Worm (Caenorhabditis elegans) whole organism, L1 larva: Measurements from ENCODE around the gene Y53G8AL.4.

Experiments used
- Y116A8C.19 ChIP-seq: sonication (generic microtip); optimal IDR thresholded peaks from 2 replicates; lab custom pipeline; 2016; ENCODE audit warnings: missing compliant biosample characterization, missing genetic modification characterization, borderline replicate concordance
- aha-1 ChIP-seq: fragments of 150-350 bp; optimal IDR thresholded peaks from 2 replicates; lab custom pipeline; 2014; ENCODE audit warnings: missing biosample characterization, missing genetic modification characterization
- ama-1 ChIP-seq: fragments of 150-350 bp; optimal IDR thresholded peaks from 2 replicates; lab custom pipeline; 2014
- dpl-1 ChIP-seq, 3 experiments: fragments of 150-350 bp in 2 of 3; sonication (generic microtip) in 1 of 3; optimal IDR thresholded peaks; 2 replicates each; lab custom pipeline; 2014 to 2017; ENCODE audit warnings: missing biosample characterization in 3 of 3, missing genetic modification characterization in 3 of 3, missing genetic modification reagents in 3 of 3
- hlh-4 ChIP-seq: sonication (generic microtip); optimal IDR thresholded peaks from 2 replicates; lab custom pipeline; 2016; ENCODE audit warnings: mild to moderate bottlenecking, missing genetic modification characterization, missing compliant biosample characterization
- lsy-2 ChIP-seq, 2 experiments: fragments of 150-350 bp; optimal IDR thresholded peaks; 2 replicates each; lab custom pipeline; 2014; ENCODE audit warnings: missing biosample characterization in 2 of 2, missing genetic modification characterization in 2 of 2
- nhr-237 ChIP-seq: fragments of 150-350 bp; optimal IDR thresholded peaks from 2 replicates; lab custom pipeline; 2014; ENCODE audit warnings: missing biosample characterization, missing genetic modification characterization
- nhr-28 ChIP-seq: fragments of 150-350 bp; optimal IDR thresholded peaks from 2 replicates; lab custom pipeline; 2014; ENCODE audit warnings: missing biosample characterization, missing genetic modification characterization
- nhr-77 ChIP-seq: fragments of 150-350 bp; optimal IDR thresholded peaks from 2 replicates; lab custom pipeline; 2014; ENCODE audit warnings: missing biosample characterization, missing genetic modification characterization
- snpc-4 ChIP-seq: fragments of 150-350 bp; optimal IDR thresholded peaks from 2 replicates; lab custom pipeline; 2014; ENCODE audit warnings: missing biosample characterization, missing genetic modification characterization
- snu-23 ChIP-seq: sonication (generic microtip); optimal IDR thresholded peaks from 2 replicates; lab custom pipeline; 2016; ENCODE audit warnings: missing genetic modification characterization, missing compliant biosample characterization
- tbx-2 ChIP-seq: sonication (generic microtip); optimal IDR thresholded peaks from 2 replicates; lab custom pipeline; 2016; ENCODE audit warnings: missing genetic modification characterization, missing compliant biosample characterization
- unc-130 ChIP-seq: fragments of 150-350 bp; optimal IDR thresholded peaks from 2 replicates; lab custom pipeline; 2017; ENCODE audit warnings: missing biosample characterization, missing genetic modification characterization, inconsistent platforms

DNA sequence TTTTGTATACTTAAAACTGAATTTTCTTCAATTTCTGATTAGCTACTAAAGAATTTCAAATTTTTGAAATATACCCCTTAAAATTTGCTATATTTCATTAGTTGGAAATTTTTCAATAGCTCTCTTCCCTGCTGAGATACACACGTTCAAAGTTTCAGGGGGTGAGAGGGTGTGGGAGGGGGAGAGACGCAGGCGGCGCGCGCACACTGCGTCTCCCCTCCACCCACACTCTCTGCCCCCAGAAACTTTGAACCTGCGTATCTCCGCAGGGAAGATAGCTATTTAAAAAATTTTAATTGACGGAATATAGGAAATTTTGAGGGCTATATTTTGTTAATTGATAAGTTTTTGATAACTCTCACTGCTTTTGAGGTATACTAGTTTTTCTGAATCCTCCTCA is 27.7 kb downstream of the Y53G8AL.4 start:
- TF ChIP-seq unc-130 (no peak), nhr-237 (tag; lab: Kevin White, UChicago) (no peak), aha-1 (tag; lab: Kevin White, UChicago) (no peak), Y116A8C.19 (tag; lab: Kevin White, UChicago) (no peak), tbx-2 (tag; lab: Kevin White, UChicago) (no peak), ama-1 (lab: Kevin White, UChicago) (no peak), hlh-4 (tag; lab: Kevin White, UChicago) (no peak), dpl-1 (GFP tag; optimal IDR thresholded peaks at IDR 0.05; lab: Kevin White, UChicago) (no peak), nhr-28 (tag; lab: Kevin White, UChicago) (no peak), nhr-77 (tag; lab: Kevin White, UChicago) (no peak), snu-23 (GFP tag; lab: Kevin White, UChicago) (no peak), lsy-2 (tag; optimal IDR thresholded peaks at IDR 0.05; lab: Kevin White, UChicago) (no peak), snpc-4 (tag; lab: Kevin White, UChicago) (no peak)
